Worm (Caenorhabditis elegans) whole organism, late embryonic: ENCODE results near the gene F52B10.3.

Experiments
- F13H6.1 ChIP-seq: sonication (generic microtip); optimal IDR thresholded peaks from 2 replicates; lab custom pipeline; 2016; ENCODE audit warnings: missing genetic modification characterization, missing compliant biosample characterization
- ama-1 ChIP-seq: fragments of 150-350 bp; optimal IDR thresholded peaks from 2 replicates; lab custom pipeline; 2014
- ceh-18 ChIP-seq: sonication (generic microtip); optimal IDR thresholded peaks from 2 replicates; lab custom pipeline; 2016; ENCODE audit warnings: missing genetic modification characterization, missing compliant biosample characterization
- ceh-19 ChIP-seq: fragments of 200-800 bp; sonication (Bioruptor generic); optimal IDR thresholded peaks from 2 replicates; lab custom pipeline; 2018; ENCODE audit warnings: mild to moderate bottlenecking, missing genetic modification characterization, missing compliant biosample characterization
- hlh-30 ChIP-seq: sonication (generic microtip); optimal IDR thresholded peaks from 2 replicates; lab custom pipeline; 2017; ENCODE audit warnings: antibody characterized with exemption, missing genetic modification characterization, missing compliant biosample characterization; ENCODE audit not compliant: insufficient read depth
- nhr-11 ChIP-seq: fragments of 150-350 bp; optimal IDR thresholded peaks from 2 replicates; lab custom pipeline; 2014; ENCODE audit warnings: missing biosample characterization, missing genetic modification characterization
- nhr-232 ChIP-seq: sonication (generic microtip); optimal IDR thresholded peaks from 2 replicates; lab custom pipeline; 2016; ENCODE audit warnings: missing genetic modification characterization, missing compliant biosample characterization
- pha-2 ChIP-seq: sonication (generic microtip); optimal IDR thresholded peaks from 2 replicates; lab custom pipeline; 2017; ENCODE audit warnings: mild to moderate bottlenecking, missing genetic modification characterization, missing compliant biosample characterization
- unc-42 ChIP-seq: sonication (generic microtip); optimal IDR thresholded peaks from 2 replicates; lab custom pipeline; 2016; ENCODE audit warnings: missing genotype, missing genetic modification characterization, missing compliant biosample characterization

DNA sequence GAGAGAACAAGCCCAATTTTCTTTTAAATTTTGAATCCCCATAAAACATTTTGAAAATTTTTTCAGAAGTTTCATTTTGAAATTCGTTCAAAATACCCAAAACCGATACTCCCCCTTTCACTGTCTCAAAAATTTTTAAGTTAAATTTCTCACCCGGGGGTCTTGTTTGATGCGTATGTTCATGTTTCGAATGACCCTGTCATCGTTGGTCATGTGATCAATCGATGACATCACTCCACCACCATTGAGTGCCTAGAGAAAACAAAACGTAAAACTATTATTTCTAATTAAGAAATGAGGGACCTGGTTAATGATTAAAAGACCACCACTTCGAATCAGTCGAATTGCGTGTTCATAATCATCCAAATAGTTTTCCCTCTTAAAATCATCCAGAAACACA, 39.8 kb downstream of the F52B10.3 start:
- TF ChIP-seq nhr-232 (no peak), F13H6.1 (tag; lab: Kevin White, UChicago) (no peak), ceh-18 (tag; lab: Kevin White, UChicago) (no peak), pha-2 (no peak), ama-1 (lab: Kevin White, UChicago) (no peak), unc-42 (tag; lab: Kevin White, UChicago) (no peak), ceh-19 (no peak), hlh-30 (tag; lab: Kevin White, UChicago) (peak; percentile 30), nhr-11 (no peak)
